Fruit fly (Drosophila melanogaster) S2 (cell line): ENCODE data around the gene mirr.

Source experiments
- CG8478 ChIP-seq: fragments of >200 bp; optimal IDR thresholded peaks from 2 replicates; lab custom pipeline; 2018
- CTCF ChIP-seq, 2 experiments: fragments of >200 bp; optimal IDR thresholded peaks; 2 replicates each; lab custom pipeline; 2018

DNA sequence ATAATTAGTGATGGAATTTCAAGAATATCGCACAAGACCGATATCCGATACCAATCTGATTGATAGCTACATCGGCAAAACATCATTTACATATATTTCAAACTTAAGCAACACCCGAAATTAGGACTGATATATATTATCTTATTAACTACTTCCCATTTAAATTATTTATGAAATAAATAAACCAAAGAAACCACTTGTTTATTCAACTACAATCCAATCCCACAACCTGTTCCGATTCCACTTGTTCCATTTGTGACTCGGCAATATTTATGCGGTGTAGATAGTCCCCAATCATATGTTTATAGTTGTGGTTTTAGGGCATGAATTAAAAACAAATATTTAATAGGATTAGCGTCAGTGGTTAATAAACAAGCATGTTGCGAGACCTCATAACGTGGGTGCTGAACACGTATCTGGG is 61.3 kb downstream of the mirr start, which contains the start of the genes CG10973 and Vps13D:
- TF ChIP-seq CTCF (optimal IDR thresholded peaks at IDR 0.05; lab: Kevin White, UChicago) = no peak
- TF ChIP-seq CG8478 = no peak
